Worm (Caenorhabditis elegans) whole organism, L1 larva: Measurements from ENCODE around the gene mboa-2.

Experiments
- C16A3.4 ChIP-seq: fragments of 150-350 bp; optimal IDR thresholded peaks from 2 replicates; lab custom pipeline; 2014; ENCODE audit warnings: missing biosample characterization, missing genetic modification characterization
- ceh-88 ChIP-seq: fragments of 200-800 bp; sonication (Bioruptor generic); IDR thresholded peaks from 2 replicates; pipeline ENCODE4 v1.3.6; 2022; ENCODE audit warnings: missing genetic modification characterization, missing compliant biosample characterization
- egl-27 ChIP-seq, 2 experiments: fragments of 150-350 bp in 1 of 2; sonication (generic microtip); optimal IDR thresholded peaks; 3 replicates each; lab custom pipeline; 2017 to 2018; ENCODE audit warnings: missing biosample characterization in 2 of 2, missing genetic modification characterization in 2 of 2, missing genetic modification reagents in 2 of 2
- elt-3 ChIP-seq, 6 experiments: fragments of 150-350 bp in 1 of 6; sonication (generic microtip); optimal IDR thresholded peaks; 2 replicates each; lab custom pipeline; 2017 to 2018; ENCODE audit warnings: missing biosample characterization in 6 of 6, missing genetic modification characterization in 6 of 6, inconsistent platforms in 1 of 6
- lin-15B ChIP-seq: fragments of 150-350 bp; sonication (generic microtip); optimal IDR thresholded peaks from 3 replicates; lab custom pipeline; 2014; ENCODE audit warnings: missing biosample characterization, missing genetic modification characterization
- lin-35 ChIP-seq, 2 experiments: fragments of 150-350 bp; optimal IDR thresholded peaks; 2 replicates each; lab custom pipeline; 2014; ENCODE audit warnings: missing biosample characterization in 2 of 2, missing genetic modification characterization in 2 of 2, missing genetic modification reagents in 2 of 2
- lir-3 ChIP-seq: sonication (generic microtip); optimal IDR thresholded peaks from 2 replicates; lab custom pipeline; 2016; ENCODE audit warnings: mild to moderate bottlenecking, missing genetic modification characterization, moderate library complexity, missing compliant biosample characterization; ENCODE audit not compliant: poor library complexity
- nhr-12 ChIP-seq: sonication (generic microtip); optimal IDR thresholded peaks from 2 replicates; lab custom pipeline; 2017; ENCODE audit warnings: missing biosample characterization, missing genetic modification characterization
- pqm-1 ChIP-seq: sonication (generic microtip); optimal IDR thresholded peaks from 3 replicates; lab custom pipeline; 2017; ENCODE audit warnings: missing biosample characterization, missing genetic modification characterization
- snpc-4 ChIP-seq: fragments of 150-350 bp; optimal IDR thresholded peaks from 2 replicates; lab custom pipeline; 2014; ENCODE audit warnings: missing biosample characterization, missing genetic modification characterization
- sup-37 ChIP-seq: fragments of 200-800 bp; sonication (Bioruptor generic); optimal IDR thresholded peaks from 2 replicates; lab custom pipeline; 2018; ENCODE audit warnings: mild to moderate bottlenecking, missing genetic modification characterization, missing compliant biosample characterization
- unc-62 ChIP-seq: fragments of 150-350 bp; optimal IDR thresholded peaks from 2 replicates; lab custom pipeline; 2014; ENCODE audit warnings: missing biosample characterization, missing genetic modification reagents, missing genetic modification characterization
- ztf-4 ChIP-seq: fragments of 150-350 bp; optimal IDR thresholded peaks from 2 replicates; lab custom pipeline; 2014; ENCODE audit warnings: missing biosample characterization, missing genetic modification characterization

DNA sequence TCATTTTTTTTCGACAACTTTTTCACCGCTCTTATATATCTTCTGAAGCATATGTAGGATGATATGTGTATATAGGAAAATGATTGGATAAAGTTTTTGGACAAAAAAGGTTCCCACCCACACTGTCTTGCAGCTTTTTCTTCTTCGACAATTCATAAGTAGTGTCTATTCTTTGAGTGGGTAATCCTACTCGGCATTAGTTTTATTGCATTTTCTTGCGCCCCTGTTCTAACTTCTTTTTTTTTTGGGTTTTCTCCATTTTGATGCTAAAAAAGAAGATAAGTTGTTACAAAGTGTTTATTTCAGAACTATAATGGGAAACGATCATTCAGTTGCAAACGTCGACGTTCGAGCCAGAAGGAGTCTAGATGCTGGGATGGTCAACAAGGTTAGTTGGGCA lies 12.0 kb upstream of the mboa-2 start, which contains the start of gene glb-3:
- TF ChIP-seq ceh-88 (GFP tag; lab: Robert Waterston, UW) (no peak), C16A3.4 (tag; lab: Kevin White, UChicago) (no peak), ztf-4 (tag; lab: Kevin White, UChicago) (no peak), pqm-1 (no peak), sup-37 (GFP tag; lab: Kevin White, UChicago) (no peak), egl-27 (tag; optimal IDR thresholded peaks at IDR 0.05; lab: Kevin White, UChicago) (no peak), lin-15B (tag; lab: Kevin White, UChicago) (no peak), elt-3 (tag; optimal IDR thresholded peaks at IDR 0.05; lab: Kevin White, UChicago) (no peak), unc-62 (GFP tag; lab: Kevin White, UChicago) (no peak), nhr-12 (tag; lab: Kevin White, UChicago) (no peak), lir-3 (no peak), lin-35 (GFP tag; optimal IDR thresholded peaks at IDR 0.05; lab: Kevin White, UChicago) (no peak), snpc-4 (no peak)
